Worm (Caenorhabditis elegans) whole organism, L2 larva: ENCODE data around the gene F45F2.10.

Experiments
- C34F6.9 ChIP-seq: fragments of 150-350 bp; optimal IDR thresholded peaks from 2 replicates; lab custom pipeline; 2014; ENCODE audit warnings: missing biosample characterization, missing genetic modification characterization
- F13H6.1 ChIP-seq: sonication (generic microtip); optimal IDR thresholded peaks from 2 replicates; lab custom pipeline; 2016; ENCODE audit warnings: missing genetic modification characterization, missing compliant biosample characterization
- alr-1 ChIP-seq: fragments of 150-350 bp; optimal IDR thresholded peaks from 2 replicates; lab custom pipeline; 2014; ENCODE audit warnings: missing biosample characterization, missing genetic modification characterization
- aly-2 ChIP-seq: fragments of 150-350 bp; optimal IDR thresholded peaks from 2 replicates; lab custom pipeline; 2014; ENCODE audit warnings: missing biosample characterization, missing genetic modification characterization
- blmp-1 ChIP-seq: sonication (generic microtip); optimal IDR thresholded peaks from 2 replicates; lab custom pipeline; 2017; ENCODE audit warnings: missing genetic modification characterization, mild to moderate bottlenecking, missing compliant biosample characterization, antibody characterized with exemption, moderate library complexity; ENCODE audit not compliant: insufficient read depth
- ceh-16 ChIP-seq: fragments of 150-350 bp; optimal IDR thresholded peaks from 2 replicates; lab custom pipeline; 2014; ENCODE audit warnings: missing biosample characterization, missing genetic modification characterization
- ceh-82 ChIP-seq: fragments of 150-350 bp; optimal IDR thresholded peaks from 2 replicates; lab custom pipeline; 2014; ENCODE audit warnings: missing biosample characterization, missing genetic modification characterization
- crh-2 ChIP-seq: sonication (generic microtip); optimal IDR thresholded peaks from 2 replicates; lab custom pipeline; 2017; ENCODE audit warnings: missing biosample characterization, missing genetic modification characterization
- elt-1 ChIP-seq: fragments of 150-350 bp; optimal IDR thresholded peaks from 2 replicates; lab custom pipeline; 2014; ENCODE audit warnings: missing biosample characterization, missing genetic modification characterization
- elt-3 ChIP-seq: sonication (generic microtip); optimal IDR thresholded peaks from 2 replicates; lab custom pipeline; 2017; ENCODE audit warnings: missing biosample characterization, missing genetic modification characterization
- fos-1 ChIP-seq: fragments of 150-350 bp; optimal IDR thresholded peaks from 2 replicates; lab custom pipeline; 2014; ENCODE audit warnings: missing biosample characterization, missing genetic modification characterization
- gmeb-1 ChIP-seq: fragments of 150-350 bp; optimal IDR thresholded peaks from 2 replicates; lab custom pipeline; 2014; ENCODE audit warnings: missing biosample characterization, missing genetic modification characterization
- lin-11 ChIP-seq: fragments of 150-350 bp; sonication (generic microtip); optimal IDR thresholded peaks from 2 replicates; lab custom pipeline; 2014; ENCODE audit warnings: missing biosample characterization, missing genetic modification characterization, inconsistent platforms, mixed read lengths
- lin-39 ChIP-seq: fragments of 150-350 bp; optimal IDR thresholded peaks from 2 replicates; lab custom pipeline; 2014; ENCODE audit warnings: missing biosample characterization, missing genetic modification reagents, missing genetic modification characterization
- lsy-2 ChIP-seq, 2 experiments: fragments of 150-350 bp in 1 of 2; sonication (generic microtip) in 1 of 2; optimal IDR thresholded peaks; 2 replicates each; lab custom pipeline; 2014 to 2017; ENCODE audit warnings: missing biosample characterization in 2 of 2, missing genetic modification characterization in 2 of 2
- mab-5 ChIP-seq: fragments of 150-350 bp; optimal IDR thresholded peaks from 2 replicates; lab custom pipeline; 2014; ENCODE audit warnings: missing biosample characterization, missing genetic modification characterization
- mbf-1 ChIP-seq: sonication (generic microtip); optimal IDR thresholded peaks from 2 replicates; lab custom pipeline; 2017; ENCODE audit warnings: missing biosample characterization, missing genetic modification characterization
- mdl-1 ChIP-seq, 2 experiments: fragments of 150-350 bp in 1 of 2; sonication (generic microtip) in 1 of 2; optimal IDR thresholded peaks; 2 replicates each; lab custom pipeline; 2017; ENCODE audit warnings: missing biosample characterization in 2 of 2, missing genetic modification characterization in 2 of 2
- nhr-11 ChIP-seq: fragments of 150-350 bp; optimal IDR thresholded peaks from 2 replicates; lab custom pipeline; 2014; ENCODE audit warnings: missing biosample characterization, missing genetic modification characterization
- nhr-12 ChIP-seq: fragments of 150-350 bp; optimal IDR thresholded peaks from 2 replicates; lab custom pipeline; 2014; ENCODE audit warnings: missing biosample characterization, missing genetic modification characterization
- nhr-129 ChIP-seq: fragments of 150-350 bp; optimal IDR thresholded peaks from 2 replicates; lab custom pipeline; 2014; ENCODE audit warnings: missing biosample characterization, missing genetic modification characterization
- nhr-21 ChIP-seq: fragments of 150-350 bp; optimal IDR thresholded peaks from 2 replicates; lab custom pipeline; 2014; ENCODE audit warnings: missing biosample characterization, missing genetic modification characterization
- nhr-23 ChIP-seq: fragments of 150-350 bp; optimal IDR thresholded peaks from 2 replicates; lab custom pipeline; 2014; ENCODE audit warnings: missing biosample characterization, missing genetic modification reagents, missing genetic modification characterization
- nhr-25 ChIP-seq: fragments of 150-350 bp; sonication (generic microtip); optimal IDR thresholded peaks from 3 replicates; lab custom pipeline; 2014; ENCODE audit warnings: missing biosample characterization, missing genetic modification characterization
- nhr-77 ChIP-seq: fragments of 150-350 bp; optimal IDR thresholded peaks from 2 replicates; lab custom pipeline; 2014; ENCODE audit warnings: missing biosample characterization, missing genetic modification characterization
- sem-4 ChIP-seq: fragments of 150-350 bp; optimal IDR thresholded peaks from 2 replicates; lab custom pipeline; 2014; ENCODE audit warnings: missing biosample characterization, missing genetic modification reagents, missing genetic modification characterization
- sma-3 ChIP-seq: sonication (generic microtip); optimal IDR thresholded peaks from 2 replicates; lab custom pipeline; 2016; ENCODE audit warnings: missing genetic modification reagents, missing genetic modification characterization, missing compliant biosample characterization
- sma-9 ChIP-seq, 2 experiments: fragments of 150-350 bp in 1 of 2; sonication (generic microtip) in 1 of 2; optimal IDR thresholded peaks; 2 replicates each; lab custom pipeline; 2014 to 2016; ENCODE audit warnings: missing genetic modification characterization in 2 of 2, mild to moderate bottlenecking in 1 of 2, missing biosample characterization in 1 of 2, missing compliant biosample characterization in 1 of 2, missing genetic modification reagents in 1 of 2, moderate library complexity in 1 of 2
- snpc-4 ChIP-seq: fragments of 150-350 bp; optimal IDR thresholded peaks from 2 replicates; lab custom pipeline; 2014; ENCODE audit warnings: missing biosample characterization, missing genetic modification characterization
- unc-55 ChIP-seq: fragments of 150-350 bp; sonication (generic microtip); optimal IDR thresholded peaks from 3 replicates; lab custom pipeline; 2014; ENCODE audit warnings: missing biosample characterization, missing genetic modification reagents, missing genetic modification characterization
- unc-62 ChIP-seq: fragments of 150-350 bp; optimal IDR thresholded peaks from 2 replicates; lab custom pipeline; 2014; ENCODE audit warnings: missing biosample characterization, missing genetic modification reagents, missing genetic modification characterization
- zag-1 ChIP-seq: fragments of 150-350 bp; optimal IDR thresholded peaks from 2 replicates; lab custom pipeline; 2014; ENCODE audit warnings: missing biosample characterization, missing genetic modification characterization
- ztf-11 ChIP-seq: sonication (generic microtip); optimal IDR thresholded peaks from 2 replicates; lab custom pipeline; 2017; ENCODE audit warnings: missing biosample characterization, missing genetic modification characterization

F45F2.10 gene

DNA sequence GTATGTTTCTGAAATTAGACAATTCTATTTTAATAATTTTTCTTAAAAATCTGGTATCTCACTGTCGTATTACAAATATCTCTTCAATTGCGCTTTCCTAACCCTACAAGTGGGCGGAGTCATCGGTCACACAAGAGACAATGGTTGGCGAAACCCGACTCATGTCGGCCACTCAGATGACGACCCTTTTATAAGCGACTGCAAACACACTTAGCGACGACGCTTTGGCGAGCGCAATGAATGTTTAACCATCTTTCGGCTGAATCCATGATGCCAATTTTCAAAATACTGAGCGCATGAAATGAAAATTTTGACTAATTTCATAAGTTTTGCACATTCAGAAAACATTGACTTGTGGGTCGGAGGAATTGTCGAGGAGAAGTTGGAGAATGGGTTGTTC, 18.3 kb downstream of the F45F2.10 start (continued):
- TF ChIP-seq mbf-1 (tag; lab: Kevin White, UChicago), result peak; percentile 14
- peak; percentile 85 for TF ChIP-seq ceh-82 (tag; lab: Kevin White, UChicago)
- peak; percentile 65 for TF ChIP-seq ceh-16 (tag; lab: Kevin White, UChicago)
- TF ChIP-seq snpc-4, result peak; percentile 100
- TF ChIP-seq aly-2 (tag; lab: Kevin White, UChicago), result peak; percentile 60
- peak; percentile 33 to 44 for TF ChIP-seq mdl-1 (tag; optimal IDR thresholded peaks at IDR 0.05; lab: Kevin White, UChicago)
- peak; percentile 81 for TF ChIP-seq lin-39
- TF ChIP-seq nhr-129 (tag; lab: Kevin White, UChicago), result peak; percentile 86
- TF ChIP-seq lsy-2 (tag; optimal IDR thresholded peaks at IDR 0.05; lab: Kevin White, UChicago), result peak; percentile 87 to 88

ce11 chrV:8499407-8499806, 19.3 kb downstream of the F45F2.10 start:
- TF ChIP-seq F13H6.1 (no peak), nhr-23 (tag; lab: Kevin White, UChicago) (no peak), zag-1 (no peak), unc-55 (GFP tag; lab: Kevin White, UChicago) (no peak), sem-4 (no peak), nhr-77 (tag; lab: Kevin White, UChicago) (no peak), fos-1 (tag; lab: Kevin White, UChicago) (no peak), nhr-129 (tag; lab: Kevin White, UChicago) (no peak), lin-39 (no peak), sma-9 (GFP tag; optimal IDR thresholded peaks at IDR 0.05; lab: Kevin White, UChicago) (no peak), sma-9 (tag; optimal IDR thresholded peaks at IDR 0.05; lab: Kevin White, UChicago) (no peak), nhr-25 (tag; lab: Kevin White, UChicago) (no peak)
- TF ChIP-seq, all 48 proteins: peak for 0

- peak; percentile 0 for TF ChIP-seq gmeb-1
- TF ChIP-seq crh-2 (tag; lab: Kevin White, UChicago), result no peak
- no peak for TF ChIP-seq zag-1
- peak; percentile 48 for TF ChIP-seq nhr-129 (tag; lab: Kevin White, UChicago)
- no peak for TF ChIP-seq elt-3 (tag; lab: Kevin White, UChicago)
These were observed 22.7 kb downstream of the F45F2.10 start for ce11 chrV:8495965-8496364.

ce11 chrV:8495106-8495505, 23.6 kb downstream of the F45F2.10 start:
- TF ChIP-seq nhr-12 (tag; lab: Kevin White, UChicago), result no peak
- no peak for TF ChIP-seq elt-3 (tag; lab: Kevin White, UChicago)
- TF ChIP-seq nhr-21 (tag; lab: Kevin White, UChicago), result no peak
- no peak for TF ChIP-seq unc-62 (GFP tag; lab: Kevin White, UChicago)
- no peak for TF ChIP-seq nhr-129 (tag; lab: Kevin White, UChicago)

- TF ChIP-seq mab-5 (tag; lab: Kevin White, UChicago), result peak; percentile 73
- TF ChIP-seq unc-55 (GFP tag; lab: Kevin White, UChicago), result peak; percentile 74
- TF ChIP-seq C34F6.9 (tag; lab: Kevin White, UChicago), result no peak
- TF ChIP-seq elt-1 (tag; lab: Kevin White, UChicago), result no peak
- no peak for TF ChIP-seq fos-1 (tag; lab: Kevin White, UChicago)
These were observed 24.3 kb downstream of the F45F2.10 start, which contains the start of gene pxn-1 for ce11 chrV:8494260-8494939. pxn-1 (plus strand) TSS chrV:8494889.

DNA sequence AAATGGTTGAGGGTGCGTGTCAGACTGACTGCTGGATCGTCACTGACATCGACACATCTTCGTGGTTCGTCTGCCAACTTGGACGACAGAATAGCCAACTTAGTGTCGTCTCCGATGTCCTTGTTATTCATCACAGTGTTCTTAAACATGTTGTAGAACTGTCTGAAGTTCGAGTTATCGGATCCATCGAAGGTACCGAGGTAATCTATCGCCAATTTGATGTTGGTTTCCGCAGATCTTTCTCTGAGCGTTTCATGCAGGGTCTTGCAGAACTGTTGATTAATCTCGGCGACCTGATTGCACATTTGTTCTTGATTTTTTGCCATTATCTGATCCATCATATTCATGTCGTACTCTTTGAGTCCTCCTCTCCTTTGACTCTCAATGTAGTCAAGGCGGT, 37.4 kb downstream of the F45F2.10 start:
- TF ChIP-seq mdl-1 (tag; optimal IDR thresholded peaks at IDR 0.05; lab: Kevin White, UChicago), result no peak
- no peak for TF ChIP-seq unc-55 (GFP tag; lab: Kevin White, UChicago)
- TF ChIP-seq ztf-11 (tag; lab: Kevin White, UChicago), result no peak
- no peak for TF ChIP-seq sma-3 (GFP tag; lab: Kevin White, UChicago)
- no peak for TF ChIP-seq nhr-11 (tag; lab: Kevin White, UChicago)
- no peak for TF ChIP-seq nhr-25 (tag; lab: Kevin White, UChicago)
- TF ChIP-seq alr-1 (tag; lab: Kevin White, UChicago), result no peak
- TF ChIP-seq blmp-1 (tag; lab: Kevin White, UChicago), result no peak
- TF ChIP-seq lin-11 (tag; lab: Kevin White, UChicago), result no peak
- TF ChIP-seq nhr-12 (tag; lab: Kevin White, UChicago), result no peak
- TF ChIP-seq ceh-82 (tag; lab: Kevin White, UChicago), result no peak
- TF ChIP-seq unc-62 (GFP tag; lab: Kevin White, UChicago), result no peak
- TF ChIP-seq lsy-2 (tag; optimal IDR thresholded peaks at IDR 0.05; lab: Kevin White, UChicago), result no peak
- TF ChIP-seq crh-2 (tag; lab: Kevin White, UChicago), result no peak
